Fruit fly (Drosophila melanogaster): ENCODE results near the gene Kul.

Kul gene

dm6 chr3R:29696359-29696758 is 29.3 kb upstream of the Kul start (continued):
- TF ChIP-seq CG34224 (GFP tag; IDR thresholded peaks at IDR 0.05; ENCODE audit: partially characterized antibody) (no peak), CG8765 (GFP tag; IDR thresholded peaks at IDR 0.05) (peak; percentile 61; the same call in 1 of the 2 replicates), CG11696 (GFP tag; IDR thresholded peaks at IDR 0.05) (no peak), CG12391 (tag; optimal IDR thresholded peaks at IDR 0.05) (peak; percentile 37), CG4404 (GFP tag; IDR thresholded peaks at IDR 0.05) (peak; percentile 67), Ssrp (tag; optimal IDR thresholded peaks at IDR 0.05) (peak; percentile 42), CG1792 (GFP tag; optimal IDR thresholded peaks at IDR 0.05) (no peak), fd102C (GFP tag; optimal IDR thresholded peaks at IDR 0.05) (peak; percentile 28), lola (GFP tag; optimal IDR thresholded peaks at IDR 0.05) (peak in 1 of 3 experiments; percentile 28), CG17829 (tag; optimal IDR thresholded peaks at IDR 0.05) (peak; percentile 37), nmo (GFP tag; optimal IDR thresholded peaks at IDR 0.05) (peak; percentile 14), CG10366 (GFP tag; IDR thresholded peaks at IDR 0.05) (no peak), vnd (GFP tag; IDR thresholded peaks at IDR 0.05; ENCODE audit: partially characterized antibody) (no peak)

- no peak for TF ChIP-seq Optix (GFP tag; IDR thresholded peaks at IDR 0.05)
- peak; percentile 94 for TF ChIP-seq D (optimal IDR thresholded peaks at IDR 0.05)
- no peak for TF ChIP-seq D (GFP tag; optimal IDR thresholded peaks at IDR 0.05)
- peak in 1 of 2 experiments; percentile 41 for TF ChIP-seq tll (GFP tag; optimal IDR thresholded peaks at IDR 0.05)
- TF ChIP-seq Ets65A (GFP tag): peak; percentile 56
These were observed 27.8 kb upstream of the Kul start for dm6 chr3R:29697841-29698240.

- TF ChIP-seq Aef1 (GFP tag; IDR thresholded peaks at IDR 0.05) (peak; percentile 32; the same call in 1 of the 3 replicates), CG18599 (GFP tag; optimal IDR thresholded peaks at IDR 0.05) (no peak), CG3847 (GFP tag; IDR thresholded peaks at IDR 0.05) (no peak), CG7987 (GFP tag; optimal IDR thresholded peaks at IDR 0.05) (no peak), YL-1 (GFP tag; optimal IDR thresholded peaks at IDR 0.05) (no peak), Kr (GFP tag; optimal IDR thresholded peaks at IDR 0.05) (no peak), Chrac-16 (GFP tag; optimal IDR thresholded peaks at IDR 0.05) (no peak), Bdp1 (GFP tag; optimal IDR thresholded peaks at IDR 0.05) (no peak), ara (GFP tag; IDR thresholded peaks at IDR 0.05) (peak; percentile 76), CoRest (tag; optimal IDR thresholded peaks at IDR 0.05) (no peak), CG1647 (GFP tag; optimal IDR thresholded peaks at IDR 0.05) (no peak), sqz (GFP tag; optimal IDR thresholded peaks at IDR 0.05) (no peak), row (GFP tag; IDR thresholded peaks at IDR 0.05) (peak; percentile 43; the same call in 2 of the 3 replicates), CG8281 (tag; optimal IDR thresholded peaks at IDR 0.05) (no peak), otp (GFP tag; IDR thresholded peaks at IDR 0.05) (peak; percentile 64; the same call in 1 of the 3 replicates), bbx (GFP tag; IDR thresholded peaks at IDR 0.05; ENCODE audit: partially characterized antibody) (no peak), tup (GFP tag; optimal IDR thresholded peaks at IDR 0.05) (no peak), Hmr (GFP tag; optimal IDR thresholded peaks at IDR 0.05) (no peak), Doc3 (GFP tag; IDR thresholded peaks at IDR 0.05; ENCODE audit: partially characterized antibody) (no peak), CG6654 (GFP tag; optimal IDR thresholded peaks at IDR 0.05) (no peak), Atf3 (GFP tag; optimal IDR thresholded peaks at IDR 0.05) (no peak), CG33557 (GFP tag; optimal IDR thresholded peaks at IDR 0.05) (no peak), CG30403 (GFP tag; optimal IDR thresholded peaks at IDR 0.05) (peak; percentile 38), CG32532 (GFP tag; IDR thresholded peaks at IDR 0.05) (no peak), CG17612 (GFP tag; IDR thresholded peaks at IDR 0.05) (no peak), nmo (GFP tag; optimal IDR thresholded peaks at IDR 0.05) (peak; percentile 69), CG7963 (GFP tag; IDR thresholded peaks at IDR 0.05; ENCODE audit: partially characterized antibody) (no peak), pum (GFP tag; optimal IDR thresholded peaks at IDR 0.05) (peak; percentile 60), dmrt11E (tag; optimal IDR thresholded peaks at IDR 0.05) (peak; percentile 37), CG11723 (GFP tag; optimal IDR thresholded peaks at IDR 0.05) (no peak), CG8089 (GFP tag; optimal IDR thresholded peaks at IDR 0.05) (no peak)
These were observed 26.4 kb upstream of the Kul start for dm6 chr3R:29699220-29699619.

All from whole organism, embryonic.